Worm (Caenorhabditis elegans) whole organism, L1 larva: ENCODE measurements around the gene F49E10.4.

ENCODE experiments used
- C04F5.9 ChIP-seq: sonication (generic microtip); optimal IDR thresholded peaks from 2 replicates; lab custom pipeline; 2016; ENCODE audit warnings: missing genetic modification characterization, missing compliant biosample characterization
- C16A3.4 ChIP-seq: fragments of 150-350 bp; optimal IDR thresholded peaks from 2 replicates; lab custom pipeline; 2014; ENCODE audit warnings: missing biosample characterization, missing genetic modification characterization
- Y116A8C.19 ChIP-seq: sonication (generic microtip); optimal IDR thresholded peaks from 2 replicates; lab custom pipeline; 2016; ENCODE audit warnings: missing compliant biosample characterization, missing genetic modification characterization, borderline replicate concordance
- aha-1 ChIP-seq: fragments of 150-350 bp; optimal IDR thresholded peaks from 2 replicates; lab custom pipeline; 2014; ENCODE audit warnings: missing biosample characterization, missing genetic modification characterization
- blmp-1 ChIP-seq: fragments of 150-350 bp; optimal IDR thresholded peaks from 2 replicates; lab custom pipeline; 2014; ENCODE audit warnings: missing biosample characterization, missing genetic modification characterization
- ceh-8 ChIP-seq: fragments of 200-800 bp; sonication (Bioruptor generic); optimal IDR thresholded peaks from 2 replicates; lab custom pipeline; 2018; ENCODE audit warnings: mild to moderate bottlenecking, missing genetic modification characterization, moderate library complexity, missing compliant biosample characterization
- ceh-82 ChIP-seq, 3 experiments: fragments of 150-350 bp in 1 of 3; sonication (generic microtip) in 2 of 3; optimal IDR thresholded peaks; 2 replicates each; lab custom pipeline; 2014 to 2017; ENCODE audit warnings: missing biosample characterization in 3 of 3, missing genetic modification characterization in 3 of 3
- ces-1 ChIP-seq: fragments of 150-350 bp; optimal IDR thresholded peaks from 2 replicates; lab custom pipeline; 2014; ENCODE audit warnings: missing biosample characterization, missing genetic modification reagents, missing genetic modification characterization
- efl-1 ChIP-seq, 4 experiments: fragments of 150-350 bp; optimal IDR thresholded peaks in 3 of 4; peaks in 1 of 4; 1 replicate in 1 of 4; 2 replicates in 3 of 4; lab custom pipeline; 2014; ENCODE audit warnings: missing biosample characterization in 2 of 4, missing genetic modification characterization in 2 of 4, missing genetic modification reagents in 2 of 4
- fkh-10 ChIP-seq: sonication (generic microtip); optimal IDR thresholded peaks from 2 replicates; lab custom pipeline; 2017; ENCODE audit warnings: missing biosample characterization, missing genetic modification reagents, missing genetic modification characterization
- fkh-4 ChIP-seq: sonication (generic microtip); optimal IDR thresholded peaks from 2 replicates; lab custom pipeline; 2016; ENCODE audit warnings: missing compliant biosample characterization, missing genetic modification characterization, borderline replicate concordance
- fkh-8 ChIP-seq: sonication (generic microtip); optimal IDR thresholded peaks from 2 replicates; lab custom pipeline; 2016; ENCODE audit warnings: mild to moderate bottlenecking, missing genetic modification characterization, missing compliant biosample characterization
- grh-1 ChIP-seq: fragments of 200-800 bp; sonication (Bioruptor generic); IDR thresholded peaks from 2 replicates; pipeline ENCODE4 v1.3.6; 2022; ENCODE audit warnings: missing genetic modification reagents, missing genetic modification characterization, missing compliant biosample characterization
- hlh-17 ChIP-seq: fragments of 200-800 bp; sonication (Bioruptor generic); optimal IDR thresholded peaks from 2 replicates; lab custom pipeline; 2018; ENCODE audit warnings: missing genetic modification characterization, mild to moderate bottlenecking, missing compliant biosample characterization, moderate library complexity, borderline replicate concordance
- hlh-4 ChIP-seq: sonication (generic microtip); optimal IDR thresholded peaks from 2 replicates; lab custom pipeline; 2016; ENCODE audit warnings: mild to moderate bottlenecking, missing genetic modification characterization, missing compliant biosample characterization
- hpl-2 ChIP-seq: fragments of 150-350 bp; optimal IDR thresholded peaks from 2 replicates; lab custom pipeline; 2014; ENCODE audit warnings: missing biosample characterization, missing genetic modification reagents, missing genetic modification characterization
- isw-1 ChIP-seq: fragments of 200-800 bp; sonication (Bioruptor generic); IDR thresholded peaks from 2 replicates; pipeline ENCODE4 v1.3.6; 2022; ENCODE audit warnings: missing genetic modification characterization, missing compliant biosample characterization
- jun-1 ChIP-seq: fragments of 150-350 bp; optimal IDR thresholded peaks from 2 replicates; lab custom pipeline; 2014; ENCODE audit warnings: missing biosample characterization, missing genetic modification reagents, missing genetic modification characterization
- lin-14 ChIP-seq: fragments of 200-800 bp; sonication (Bioruptor generic); optimal IDR thresholded peaks from 2 replicates; lab custom pipeline; 2018; ENCODE audit warnings: mild to moderate bottlenecking, missing genetic modification characterization, moderate library complexity, missing compliant biosample characterization
- lin-15B ChIP-seq: fragments of 150-350 bp; sonication (generic microtip); optimal IDR thresholded peaks from 3 replicates; lab custom pipeline; 2014; ENCODE audit warnings: missing biosample characterization, missing genetic modification characterization
- lir-3 ChIP-seq: sonication (generic microtip); optimal IDR thresholded peaks from 2 replicates; lab custom pipeline; 2016; ENCODE audit warnings: mild to moderate bottlenecking, missing genetic modification characterization, moderate library complexity, missing compliant biosample characterization; ENCODE audit not compliant: poor library complexity
- lsy-2 ChIP-seq, 2 experiments: fragments of 150-350 bp; optimal IDR thresholded peaks; 2 replicates each; lab custom pipeline; 2014; ENCODE audit warnings: missing biosample characterization in 2 of 2, missing genetic modification characterization in 2 of 2
- mdl-1 ChIP-seq, 2 experiments: fragments of 150-350 bp; optimal IDR thresholded peaks; 2 replicates each; lab custom pipeline; 2014 to 2017; ENCODE audit warnings: missing biosample characterization in 2 of 2, missing genetic modification characterization in 2 of 2, inconsistent platforms in 1 of 2
- mep-1 ChIP-seq: fragments of 150-350 bp; optimal IDR thresholded peaks from 2 replicates; lab custom pipeline; 2014; ENCODE audit warnings: missing biosample characterization, missing genetic modification characterization
- nhr-19 ChIP-seq: fragments of 200-800 bp; sonication (Bioruptor generic); conservative IDR thresholded peaks from 2 replicates; pipeline ENCODE4 v1.3.6; 2022; ENCODE audit warnings: missing genetic modification characterization, missing compliant biosample characterization
- nhr-20 ChIP-seq: sonication (generic microtip); optimal IDR thresholded peaks from 2 replicates; lab custom pipeline; 2016; ENCODE audit warnings: mild to moderate bottlenecking, missing genetic modification characterization, missing compliant biosample characterization
- nhr-237 ChIP-seq: fragments of 150-350 bp; optimal IDR thresholded peaks from 2 replicates; lab custom pipeline; 2014; ENCODE audit warnings: missing biosample characterization, missing genetic modification characterization
- nhr-28 ChIP-seq: fragments of 150-350 bp; optimal IDR thresholded peaks from 2 replicates; lab custom pipeline; 2014; ENCODE audit warnings: missing biosample characterization, missing genetic modification characterization
- nhr-47 ChIP-seq: sonication (generic microtip); optimal IDR thresholded peaks from 2 replicates; lab custom pipeline; 2016; ENCODE audit warnings: mild to moderate bottlenecking, missing genetic modification characterization, moderate library complexity, missing compliant biosample characterization
- nhr-71 ChIP-seq: sonication (generic microtip); optimal IDR thresholded peaks from 2 replicates; lab custom pipeline; 2016; ENCODE audit warnings: mild to moderate bottlenecking, missing genetic modification characterization, moderate library complexity, missing compliant biosample characterization
- nhr-76 ChIP-seq: sonication (generic microtip); optimal IDR thresholded peaks from 2 replicates; lab custom pipeline; 2017; ENCODE audit warnings: missing biosample characterization, missing genetic modification characterization
- nhr-77 ChIP-seq: fragments of 150-350 bp; optimal IDR thresholded peaks from 2 replicates; lab custom pipeline; 2014; ENCODE audit warnings: missing biosample characterization, missing genetic modification characterization
- nhr-84 ChIP-seq: sonication (generic microtip); optimal IDR thresholded peaks from 2 replicates; lab custom pipeline; 2017; ENCODE audit warnings: missing biosample characterization, missing genetic modification characterization
- pag-3 ChIP-seq: sonication (generic microtip); optimal IDR thresholded peaks from 2 replicates; lab custom pipeline; 2017; ENCODE audit warnings: missing genetic modification characterization, mild to moderate bottlenecking, missing compliant biosample characterization, antibody characterized with exemption, borderline replicate concordance; ENCODE audit not compliant: insufficient read depth
- skn-1 ChIP-seq: fragments of 150-350 bp; optimal IDR thresholded peaks from 2 replicates; lab custom pipeline; 2014; ENCODE audit warnings: missing biosample characterization, missing genetic modification characterization
- snu-23 ChIP-seq: sonication (generic microtip); optimal IDR thresholded peaks from 2 replicates; lab custom pipeline; 2016; ENCODE audit warnings: missing genetic modification characterization, missing compliant biosample characterization
- sox-4 ChIP-seq: sonication (generic microtip); optimal IDR thresholded peaks from 2 replicates; lab custom pipeline; 2016; ENCODE audit warnings: missing genetic modification characterization, missing compliant biosample characterization
- sptf-1 ChIP-seq: fragments of 150-350 bp; optimal IDR thresholded peaks from 2 replicates; lab custom pipeline; 2014; ENCODE audit warnings: missing biosample characterization, missing genetic modification characterization
- sup-37 ChIP-seq: fragments of 200-800 bp; sonication (Bioruptor generic); optimal IDR thresholded peaks from 2 replicates; lab custom pipeline; 2018; ENCODE audit warnings: mild to moderate bottlenecking, missing genetic modification characterization, missing compliant biosample characterization
- unc-62 ChIP-seq: fragments of 150-350 bp; optimal IDR thresholded peaks from 2 replicates; lab custom pipeline; 2014; ENCODE audit warnings: missing biosample characterization, missing genetic modification reagents, missing genetic modification characterization
- unc-86 ChIP-seq: sonication (generic microtip); optimal IDR thresholded peaks from 2 replicates; lab custom pipeline; 2016; ENCODE audit warnings: missing genetic modification characterization, missing compliant biosample characterization
- vab-15 ChIP-seq: sonication (generic microtip); optimal IDR thresholded peaks from 2 replicates; lab custom pipeline; 2017; ENCODE audit warnings: missing genotype, mild to moderate bottlenecking, missing genetic modification characterization, missing compliant biosample characterization
- zag-1 ChIP-seq: fragments of 150-350 bp; optimal IDR thresholded peaks from 2 replicates; lab custom pipeline; 2014; ENCODE audit warnings: missing biosample characterization, missing genetic modification characterization
- zip-4 ChIP-seq: fragments of 200-800 bp; sonication (Bioruptor generic); optimal IDR thresholded peaks from 2 replicates; lab custom pipeline; 2018; ENCODE audit warnings: mild to moderate bottlenecking, missing genetic modification characterization, moderate library complexity, missing compliant biosample characterization
- ztf-11 ChIP-seq, 2 experiments: sonication (generic microtip); optimal IDR thresholded peaks; 2 replicates each; lab custom pipeline; 2016 to 2017; ENCODE audit warnings: missing genetic modification characterization in 2 of 2, missing biosample characterization in 1 of 2, missing compliant biosample characterization in 1 of 2
- ztf-4 ChIP-seq: fragments of 150-350 bp; optimal IDR thresholded peaks from 2 replicates; lab custom pipeline; 2014; ENCODE audit warnings: missing biosample characterization, missing genetic modification characterization

The F49E10.4 gene

ce11 chrX:5847268-5847667 lies 28.4 kb upstream of the F49E10.4 start:
- TF ChIP-seq hlh-4 (no peak), blmp-1 (no peak), Y116A8C.19 (no peak), vab-15 (tag; lab: Kevin White, UChicago) (no peak), sup-37 (GFP tag; lab: Kevin White, UChicago) (no peak), nhr-76 (tag; lab: Kevin White, UChicago) (no peak), lin-14 (GFP tag; lab: Kevin White, UChicago) (peak; percentile 71), C04F5.9 (tag; lab: Kevin White, UChicago) (no peak), nhr-20 (tag; lab: Kevin White, UChicago) (no peak), ztf-11 (tag; optimal IDR thresholded peaks at IDR 0.05; lab: Kevin White, UChicago) (no peak), sptf-1 (tag; lab: Kevin White, UChicago) (no peak), unc-86 (tag; lab: Kevin White, UChicago) (peak; percentile 23), lsy-2 (tag; optimal IDR thresholded peaks at IDR 0.05; lab: Kevin White, UChicago) (peak in 1 of 2 experiments; percentile 60), zip-4 (GFP tag; lab: Kevin White, UChicago) (peak; percentile 68), nhr-237 (no peak), jun-1 (tag; lab: Kevin White, UChicago) (no peak), snu-23 (no peak), grh-1 (GFP tag; lab: Robert Waterston, UW) (no peak), nhr-71 (tag; lab: Kevin White, UChicago) (no peak), ceh-8 (GFP tag; lab: Kevin White, UChicago) (no peak), ces-1 (GFP tag; lab: Kevin White, UChicago) (no peak), fkh-4 (no peak), C16A3.4 (tag; lab: Kevin White, UChicago) (no peak), lin-15B (tag; lab: Kevin White, UChicago) (no peak), nhr-84 (tag; lab: Kevin White, UChicago) (no peak), pag-3 (tag; lab: Kevin White, UChicago) (no peak), fkh-8 (tag; lab: Kevin White, UChicago) (peak; percentile 39), nhr-19 (GFP tag; lab: Robert Waterston, UW) (no peak), mep-1 (tag; lab: Kevin White, UChicago) (peak; percentile 7), nhr-77 (tag; lab: Kevin White, UChicago) (no peak), nhr-47 (tag; lab: Kevin White, UChicago) (peak; percentile 8), unc-62 (no peak), isw-1 (no peak), hpl-2 (GFP tag; lab: Kevin White, UChicago) (no peak), skn-1 (peak; percentile 41), ceh-82 (tag; optimal IDR thresholded peaks at IDR 0.05; lab: Kevin White, UChicago) (peak in 1 of 3 experiments; percentile 67), lir-3 (tag; lab: Kevin White, UChicago) (no peak), zag-1 (tag; lab: Kevin White, UChicago) (no peak), fkh-10 (no peak), sox-4 (no peak), efl-1 (optimal IDR thresholded peaks at IDR 0.05; lab: Kevin White, UChicago) (no peak), efl-1 (GFP tag; optimal IDR thresholded peaks at IDR 0.05 in 1 of 2; lab: Kevin White, UChicago) (peak in 1 of 2 experiments; percentile 12), hlh-17 (GFP tag; lab: Kevin White, UChicago) (no peak), ztf-4 (tag; lab: Kevin White, UChicago) (no peak), mdl-1 (tag; optimal IDR thresholded peaks at IDR 0.05; lab: Kevin White, UChicago) (no peak), nhr-28 (tag; lab: Kevin White, UChicago) (no peak), aha-1 (no peak)
